Worm (Caenorhabditis elegans) whole organism, L4 larva: ENCODE results near the gene dot-1.3.

Experiments used
- F44E2.7 ChIP-seq: fragments of 200-800 bp; sonication (Bioruptor generic); IDR thresholded peaks from 2 replicates; pipeline ENCODE4 v2.1.2; 2022; ENCODE audit warnings: missing genetic modification characterization, missing compliant biosample characterization
- ZK546.5 ChIP-seq, 2 experiments: sonication (generic microtip); optimal IDR thresholded peaks; 2 replicates each; lab custom pipeline; 2017; ENCODE audit warnings: missing biosample characterization in 2 of 2, missing genetic modification characterization in 2 of 2
- aly-2 ChIP-seq: sonication (generic microtip); optimal IDR thresholded peaks from 2 replicates; lab custom pipeline; 2018; ENCODE audit warnings: missing biosample characterization, missing genetic modification characterization
- duxl-1 ChIP-seq: sonication (generic microtip); optimal IDR thresholded peaks from 2 replicates; lab custom pipeline; 2016; ENCODE audit warnings: mild to moderate bottlenecking, missing genetic modification characterization, moderate library complexity, missing compliant biosample characterization; ENCODE audit not compliant: poor library complexity
- hif-1 ChIP-seq, 2 experiments: sonication (generic microtip); optimal IDR thresholded peaks; 2 replicates each; lab custom pipeline; 2016 to 2017; ENCODE audit warnings: missing compliant biosample characterization in 2 of 2, missing genetic modification characterization in 2 of 2, missing genetic modification reagents in 2 of 2, missing genotype in 2 of 2, mild to moderate bottlenecking in 1 of 2
- hmg-1.1 ChIP-seq: fragments of 200-800 bp; sonication (Bioruptor generic); IDR thresholded peaks from 2 replicates; pipeline ENCODE4 v1.3.6; 2022; ENCODE audit warnings: missing genetic modification reagents, missing genetic modification characterization, missing compliant biosample characterization
- nhr-237 ChIP-seq: sonication (generic microtip); optimal IDR thresholded peaks from 2 replicates; lab custom pipeline; 2017; ENCODE audit warnings: missing biosample characterization, missing genetic modification characterization
- pha-4 ChIP-seq, 2 experiments: fragments of 150-350 bp in 1 of 2; fragments of 200-800 bp in 1 of 2; sonication (Bioruptor generic) in 1 of 2; IDR thresholded peaks in 1 of 2; optimal IDR thresholded peaks in 1 of 2; 2 replicates each; pipeline versions ENCODE4 v1.3.6 to Lab custom; 2014 to 2022; ENCODE audit warnings: missing genetic modification characterization in 2 of 2, missing genetic modification reagents in 2 of 2, missing biosample characterization in 1 of 2, missing compliant biosample characterization in 1 of 2
- snpc-1.2 ChIP-seq: fragments of 200-800 bp; sonication (Bioruptor generic); IDR thresholded peaks from 2 replicates; pipeline ENCODE4 v1.3.6; 2022; ENCODE audit warnings: missing genetic modification reagents, missing genetic modification characterization, missing compliant biosample characterization

DNA sequence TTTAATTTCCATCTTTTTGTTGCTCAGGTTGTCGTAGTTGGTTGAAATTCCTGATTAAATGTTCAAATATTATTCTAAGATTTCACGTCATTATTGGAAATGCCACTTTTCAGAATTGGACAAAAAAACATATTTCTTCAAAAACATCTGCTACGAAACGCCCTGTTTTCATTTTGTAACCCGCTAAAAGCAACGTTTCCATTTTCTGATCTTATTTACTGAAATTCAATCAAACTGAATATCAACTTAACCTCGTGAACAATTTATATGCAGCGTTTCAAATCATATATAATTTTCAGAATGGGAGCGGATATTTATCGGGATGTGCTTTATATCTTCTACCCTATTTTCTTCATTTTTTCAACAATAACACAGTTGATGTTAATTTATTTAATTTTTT, 20.8 kb upstream of the dot-1.3 start, which contains the start of gene srd-40:
- TF ChIP-seq nhr-237 (tag; lab: Kevin White, UChicago) (no peak), snpc-1.2 (GFP tag; lab: Robert Waterston, UW) (no peak), hif-1 (tag; optimal IDR thresholded peaks at IDR 0.05; lab: Kevin White, UChicago) (no peak), hmg-1.1 (no peak), pha-4 (GFP tag; IDR thresholded peaks at IDR 0.05; lab: Robert Waterston, UW) (no peak), pha-4 (tag; optimal IDR thresholded peaks at IDR 0.05; lab: Kevin White, UChicago) (no peak), aly-2 (tag; lab: Kevin White, UChicago) (no peak), ZK546.5 (tag; optimal IDR thresholded peaks at IDR 0.05; lab: Kevin White, UChicago) (no peak), F44E2.7 (GFP tag; lab: Robert Waterston, UW) (no peak), duxl-1 (tag; lab: Kevin White, UChicago) (no peak)
